Worm (Caenorhabditis elegans) whole organism, L3 larva: ENCODE measurements around the gene zipt-2.2.
A peak's percentile ranks its signal among the peaks of the same experiment; 100 is the strongest.

Experiments
- R02D3.7 ChIP-seq: fragments of 150-350 bp; optimal IDR thresholded peaks from 2 replicates; lab custom pipeline; 2014; ENCODE audit warnings: missing biosample characterization, missing genetic modification characterization
- ZK546.5 ChIP-seq: sonication (generic microtip); optimal IDR thresholded peaks from 2 replicates; lab custom pipeline; 2017; ENCODE audit warnings: missing biosample characterization, missing genetic modification characterization
- aly-2 ChIP-seq: fragments of 150-350 bp; optimal IDR thresholded peaks from 2 replicates; lab custom pipeline; 2014; ENCODE audit warnings: missing biosample characterization, missing genetic modification characterization
- ama-1 ChIP-seq: fragments of 150-350 bp; optimal IDR thresholded peaks from 2 replicates; lab custom pipeline; 2018
- ceh-16 ChIP-seq: sonication (generic microtip); optimal IDR thresholded peaks from 2 replicates; lab custom pipeline; 2017; ENCODE audit warnings: missing biosample characterization, missing genetic modification characterization
- ceh-28 ChIP-seq: fragments of 150-350 bp; optimal IDR thresholded peaks from 2 replicates; lab custom pipeline; 2014; ENCODE audit warnings: missing biosample characterization, missing genetic modification reagents, missing genetic modification characterization
- ceh-82 ChIP-seq: fragments of 150-350 bp; optimal IDR thresholded peaks from 2 replicates; lab custom pipeline; 2014; ENCODE audit warnings: missing biosample characterization, missing genetic modification characterization
- daf-12 ChIP-seq: fragments of 150-350 bp; optimal IDR thresholded peaks from 2 replicates; lab custom pipeline; 2014; ENCODE audit warnings: missing biosample characterization, missing genetic modification reagents, missing genetic modification characterization
- egl-27 ChIP-seq: sonication (generic microtip); optimal IDR thresholded peaks from 4 replicates; lab custom pipeline; 2017; ENCODE audit warnings: missing biosample characterization, missing genetic modification reagents, missing genetic modification characterization
- egl-5 ChIP-seq: fragments of 150-350 bp; optimal IDR thresholded peaks from 2 replicates; lab custom pipeline; 2017; ENCODE audit warnings: missing biosample characterization, missing genetic modification reagents, missing genetic modification characterization, inconsistent platforms
- elt-1 ChIP-seq: fragments of 150-350 bp; optimal IDR thresholded peaks from 2 replicates; lab custom pipeline; 2014; ENCODE audit warnings: missing biosample characterization, missing genetic modification characterization
- elt-2 ChIP-seq: sonication (generic microtip); optimal IDR thresholded peaks from 2 replicates; lab custom pipeline; 2016; ENCODE audit warnings: missing genetic modification reagents, mild to moderate bottlenecking, missing genetic modification characterization, missing compliant biosample characterization
- elt-3 ChIP-seq, 3 experiments: fragments of 150-350 bp in 1 of 3; sonication (generic microtip) in 2 of 3; optimal IDR thresholded peaks; 2 replicates in 2 of 3; 4 replicates in 1 of 3; lab custom pipeline; 2014 to 2017; ENCODE audit warnings: missing biosample characterization in 3 of 3, missing genetic modification characterization in 3 of 3
- eor-1 ChIP-seq, 2 experiments: fragments of 150-350 bp; optimal IDR thresholded peaks; 2 replicates each; lab custom pipeline; 2014 to 2018; ENCODE audit warnings: missing biosample characterization in 2 of 2, missing genetic modification characterization in 2 of 2
- hmg-11 ChIP-seq: sonication (generic microtip); optimal IDR thresholded peaks from 2 replicates; lab custom pipeline; 2016; ENCODE audit warnings: missing genetic modification characterization, missing compliant biosample characterization
- lin-15B ChIP-seq: fragments of 150-350 bp; optimal IDR thresholded peaks from 2 replicates; lab custom pipeline; 2014; ENCODE audit warnings: missing biosample characterization, missing genetic modification characterization
- lin-39 ChIP-seq: fragments of 150-350 bp; optimal IDR thresholded peaks from 2 replicates; lab custom pipeline; 2018; ENCODE audit warnings: missing biosample characterization, missing genetic modification reagents, missing genetic modification characterization
- lsy-12 ChIP-seq: sonication (generic microtip); optimal IDR thresholded peaks from 2 replicates; lab custom pipeline; 2016; ENCODE audit warnings: mild to moderate bottlenecking, missing genetic modification characterization, missing compliant biosample characterization
- mdl-1 ChIP-seq: fragments of 150-350 bp; optimal IDR thresholded peaks from 2 replicates; lab custom pipeline; 2014; ENCODE audit warnings: missing biosample characterization, missing genetic modification characterization
- nfya-1 ChIP-seq: sonication (generic microtip); optimal IDR thresholded peaks from 2 replicates; lab custom pipeline; 2017; ENCODE audit warnings: missing genetic modification characterization, mild to moderate bottlenecking, missing compliant biosample characterization, antibody characterized with exemption, moderate library complexity; ENCODE audit not compliant: insufficient read depth
- nhr-11 ChIP-seq: fragments of 150-350 bp; optimal IDR thresholded peaks from 2 replicates; lab custom pipeline; 2014; ENCODE audit warnings: missing biosample characterization, missing genetic modification characterization
- nhr-12 ChIP-seq: fragments of 150-350 bp; optimal IDR thresholded peaks from 2 replicates; lab custom pipeline; 2014; ENCODE audit warnings: missing biosample characterization, missing genetic modification characterization
- nhr-23 ChIP-seq: fragments of 150-350 bp; optimal IDR thresholded peaks from 2 replicates; lab custom pipeline; 2014; ENCODE audit warnings: missing biosample characterization, missing genetic modification reagents, missing genetic modification characterization
- nhr-237 ChIP-seq: fragments of 150-350 bp; optimal IDR thresholded peaks from 2 replicates; lab custom pipeline; 2014; ENCODE audit warnings: missing biosample characterization, missing genetic modification characterization
- nhr-25 ChIP-seq: sonication (generic microtip); optimal IDR thresholded peaks from 2 replicates; lab custom pipeline; 2017; ENCODE audit warnings: missing biosample characterization, missing genetic modification characterization
- nhr-28 ChIP-seq: fragments of 150-350 bp; optimal IDR thresholded peaks from 2 replicates; lab custom pipeline; 2014; ENCODE audit warnings: missing biosample characterization, missing genetic modification characterization
- nhr-67 ChIP-seq: fragments of 150-350 bp; optimal IDR thresholded peaks from 2 replicates; lab custom pipeline; 2014; ENCODE audit warnings: missing biosample characterization, missing genetic modification characterization
- nhr-76 ChIP-seq: fragments of 150-350 bp; sonication (generic microtip); optimal IDR thresholded peaks from 5 replicates; lab custom pipeline; 2014; ENCODE audit warnings: missing biosample characterization, missing genetic modification characterization
- nhr-77 ChIP-seq: fragments of 150-350 bp; optimal IDR thresholded peaks from 2 replicates; lab custom pipeline; 2014; ENCODE audit warnings: missing biosample characterization, missing genetic modification characterization
- pha-4 ChIP-seq: fragments of 150-350 bp; optimal IDR thresholded peaks from 2 replicates; lab custom pipeline; 2014; ENCODE audit warnings: missing biosample characterization, missing genetic modification reagents, missing genetic modification characterization
- pqm-1 ChIP-seq: fragments of 150-350 bp; optimal IDR thresholded peaks from 2 replicates; lab custom pipeline; 2017; ENCODE audit warnings: missing biosample characterization, missing genetic modification characterization, inconsistent platforms
- sea-2 ChIP-seq: fragments of 150-350 bp; sonication (generic microtip); optimal IDR thresholded peaks from 4 replicates; lab custom pipeline; 2014; ENCODE audit warnings: missing biosample characterization, missing genetic modification reagents, missing genetic modification characterization
- skn-1 ChIP-seq: fragments of 150-350 bp; optimal IDR thresholded peaks from 2 replicates; lab custom pipeline; 2014; ENCODE audit warnings: missing biosample characterization, missing genetic modification characterization
- snpc-4 ChIP-seq: fragments of 150-350 bp; optimal IDR thresholded peaks from 2 replicates; lab custom pipeline; 2014; ENCODE audit warnings: missing biosample characterization, missing genetic modification characterization
- tbx-2 ChIP-seq: sonication (generic microtip); optimal IDR thresholded peaks from 2 replicates; lab custom pipeline; 2016; ENCODE audit warnings: mild to moderate bottlenecking, missing genetic modification characterization, missing compliant biosample characterization
- unc-62 ChIP-seq: fragments of 150-350 bp; sonication (generic microtip); optimal IDR thresholded peaks from 4 replicates; lab custom pipeline; 2014; ENCODE audit warnings: missing biosample characterization, missing genetic modification reagents, missing genetic modification characterization
- ztf-11 ChIP-seq: fragments of 150-350 bp; optimal IDR thresholded peaks from 2 replicates; lab custom pipeline; 2014; ENCODE audit warnings: missing biosample characterization, missing genetic modification characterization
- ztf-4 ChIP-seq: fragments of 150-350 bp; optimal IDR thresholded peaks from 2 replicates; lab custom pipeline; 2014; ENCODE audit warnings: missing biosample characterization, missing genetic modification characterization

The zipt-2.2 gene

DNA sequence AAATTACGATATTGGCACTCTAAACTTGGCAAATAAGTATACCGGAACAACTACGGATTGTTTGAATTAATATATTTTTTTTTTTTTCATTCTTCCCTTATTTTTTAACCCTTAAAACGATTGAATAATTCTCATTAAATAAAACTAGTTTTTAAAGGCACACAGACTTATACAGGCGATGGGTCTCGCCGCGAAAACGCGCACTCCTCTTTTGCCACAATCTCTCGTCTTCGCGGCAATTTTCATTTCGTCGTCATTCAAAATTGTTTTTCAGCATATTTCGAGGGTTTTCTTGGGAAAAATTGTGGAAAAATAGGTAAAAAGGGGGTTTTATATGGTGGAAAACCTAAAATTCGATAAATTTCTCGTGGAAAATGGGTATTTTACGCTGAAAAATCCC lies 12.2 kb upstream of the zipt-2.2 start:
- TF ChIP-seq elt-3 (tag; optimal IDR thresholded peaks at IDR 0.05; lab: Kevin White, UChicago) (no peak), lin-39 (peak; percentile 31), ztf-4 (tag; lab: Kevin White, UChicago) (no peak), ceh-16 (tag; lab: Kevin White, UChicago) (no peak), unc-62 (GFP tag; lab: Kevin White, UChicago) (no peak), pha-4 (tag; lab: Kevin White, UChicago) (peak; percentile 71), ZK546.5 (no peak), eor-1 (tag; optimal IDR thresholded peaks at IDR 0.05; lab: Kevin White, UChicago) (no peak), mdl-1 (no peak), ceh-82 (tag; lab: Kevin White, UChicago) (no peak), snpc-4 (tag; lab: Kevin White, UChicago) (no peak), nhr-23 (tag; lab: Kevin White, UChicago) (peak; percentile 58), nfya-1 (tag; lab: Kevin White, UChicago) (no peak), hmg-11 (tag; lab: Kevin White, UChicago) (peak; percentile 36), sea-2 (GFP tag; lab: Kevin White, UChicago) (no peak), R02D3.7 (tag; lab: Kevin White, UChicago) (no peak), egl-27 (tag; lab: Kevin White, UChicago) (no peak), elt-2 (tag; lab: Kevin White, UChicago) (peak; percentile 33), ztf-11 (tag; lab: Kevin White, UChicago) (no peak), lin-15B (tag; lab: Kevin White, UChicago) (peak; percentile 55), skn-1 (tag; lab: Kevin White, UChicago) (no peak), nhr-67 (tag; lab: Kevin White, UChicago) (no peak), daf-12 (tag; lab: Kevin White, UChicago) (no peak), nhr-25 (tag; lab: Kevin White, UChicago) (peak; percentile 62), egl-5 (peak; percentile 70), nhr-12 (tag; lab: Kevin White, UChicago) (no peak), nhr-77 (tag; lab: Kevin White, UChicago) (no peak), nhr-11 (tag; lab: Kevin White, UChicago) (no peak)
- TF ChIP-seq, all 47 proteins: peak for 8

DNA sequence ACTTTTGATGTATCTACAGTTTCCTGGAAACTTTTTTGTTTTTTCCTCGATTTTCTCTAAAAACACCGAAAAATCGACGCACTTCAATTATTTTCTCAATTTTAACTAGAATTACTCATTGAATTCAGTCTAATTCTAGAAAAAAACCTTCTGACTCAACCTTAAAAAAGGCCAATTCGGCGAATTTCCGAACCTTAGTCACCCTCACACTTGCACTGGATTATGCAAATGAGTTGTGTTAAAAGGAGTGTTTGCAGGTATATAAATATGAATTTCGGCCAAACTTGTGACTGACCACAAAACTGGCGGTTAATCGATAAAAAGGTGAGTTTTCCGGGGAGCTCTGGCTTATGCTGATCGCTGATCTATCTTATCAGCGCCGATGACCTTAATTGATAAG lies 11.3 kb upstream of the zipt-2.2 start, which contains the start of gene ttr-20:
Gene ttr-20 (plus strand): TSS at position 301 of the 400 bp plus-strand sequence.
- TF ChIP-seq elt-2 (tag; lab: Kevin White, UChicago) (no peak), pha-4 (tag; lab: Kevin White, UChicago) (no peak), ZK546.5 (no peak)

DNA sequence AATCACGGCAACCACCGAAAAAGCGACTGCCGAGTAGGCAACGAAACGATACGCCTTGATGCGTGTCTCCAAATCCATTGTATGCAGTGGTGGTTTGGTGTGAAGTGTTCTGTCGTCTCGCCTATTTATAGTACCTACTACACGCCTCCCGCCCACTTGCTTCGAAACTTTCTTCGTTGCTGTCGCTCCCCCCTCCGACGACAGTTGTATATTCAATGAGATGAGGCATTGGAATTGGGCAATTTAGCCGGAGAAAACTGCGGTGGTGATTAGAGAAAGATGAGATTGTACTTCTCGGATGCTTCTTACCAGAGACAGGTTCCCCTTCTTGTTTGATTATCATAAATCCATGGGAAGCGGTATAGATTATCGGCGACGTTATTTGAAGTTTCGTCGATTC lies 9.3 kb upstream of the zipt-2.2 start, which contains the start of gene col-34:
Gene col-34 (minus strand): TSS at position 101 of the 400 bp plus-strand sequence.
- TF ChIP-seq egl-5 (peak; percentile 15), pha-4 (tag; lab: Kevin White, UChicago) (no peak)

DNA sequence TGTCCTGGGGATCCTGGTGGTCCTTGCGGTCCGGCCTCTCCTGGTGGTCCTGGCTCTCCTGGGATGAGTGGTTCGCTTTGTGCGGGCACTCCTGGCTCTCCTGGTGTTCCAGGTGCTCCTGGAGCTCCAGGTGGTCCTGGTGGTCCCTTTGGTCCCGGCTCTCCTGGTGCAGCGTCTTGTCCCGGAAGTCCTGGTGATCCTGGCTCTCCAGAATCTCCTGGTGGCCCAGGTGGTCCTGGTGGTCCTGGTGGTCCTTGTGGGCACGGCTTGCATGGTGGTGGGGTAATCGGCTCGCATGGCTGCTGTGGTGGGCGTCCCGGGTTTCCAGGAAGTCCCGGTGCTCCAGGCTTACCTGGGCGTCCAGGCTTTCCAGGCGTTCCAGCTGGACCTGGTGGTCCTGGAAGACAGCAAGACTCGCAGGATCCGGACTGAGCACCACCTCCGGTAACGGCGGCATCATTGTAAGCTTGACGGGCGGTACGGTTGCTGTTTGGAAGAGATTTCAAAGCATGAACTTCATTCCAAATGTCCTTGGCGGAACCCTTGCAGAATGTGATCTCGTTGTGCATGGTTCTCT lies 8.8 kb upstream of the zipt-2.2 start:
- no peak for TF ChIP-seq elt-3 (tag; optimal IDR thresholded peaks at IDR 0.05; lab: Kevin White, UChicago)
- TF ChIP-seq nhr-12 (tag; lab: Kevin White, UChicago): no peak
- TF ChIP-seq ztf-11 (tag; lab: Kevin White, UChicago): no peak
- no peak for TF ChIP-seq nhr-28
- no peak for TF ChIP-seq lsy-12 (tag; lab: Kevin White, UChicago)
- TF ChIP-seq lin-39: no peak
- no peak for TF ChIP-seq nhr-237
- TF ChIP-seq aly-2 (tag; lab: Kevin White, UChicago): no peak
- no peak for TF ChIP-seq pha-4 (tag; lab: Kevin White, UChicago)
- no peak for TF ChIP-seq daf-12 (tag; lab: Kevin White, UChicago)
- no peak for TF ChIP-seq mdl-1
- no peak for TF ChIP-seq nhr-25 (tag; lab: Kevin White, UChicago)
- no peak for TF ChIP-seq nhr-11 (tag; lab: Kevin White, UChicago)
- TF ChIP-seq, all 47 proteins: peak for 0

DNA sequence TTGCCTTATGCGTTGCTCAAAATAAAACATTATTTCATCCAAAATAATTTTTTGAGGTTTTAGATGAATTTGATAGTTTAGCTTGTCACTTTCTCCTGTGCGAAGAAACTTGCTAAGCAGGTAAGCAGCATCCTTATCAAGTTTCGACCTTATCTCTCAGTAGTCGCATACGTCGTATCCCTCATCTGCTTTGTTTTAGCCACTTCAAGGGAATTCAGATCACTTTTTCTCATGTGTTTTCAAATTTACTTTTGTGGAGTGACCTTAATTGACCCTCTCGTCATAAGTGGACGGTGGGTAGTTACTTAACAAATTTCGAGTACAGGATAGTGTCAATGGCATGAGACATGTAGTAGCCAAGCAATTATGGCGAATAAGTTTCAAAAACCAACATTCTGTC lies 1.5 kb upstream of the zipt-2.2 start:
- TF ChIP-seq elt-1 (tag; lab: Kevin White, UChicago) (no peak), nhr-77 (tag; lab: Kevin White, UChicago) (peak; percentile 55), nhr-76 (tag; lab: Kevin White, UChicago) (no peak), pqm-1 (tag; lab: Kevin White, UChicago) (no peak), lin-15B (tag; lab: Kevin White, UChicago) (no peak), nhr-67 (tag; lab: Kevin White, UChicago) (no peak), nhr-237 (no peak), nhr-28 (no peak), nfya-1 (tag; lab: Kevin White, UChicago) (peak; percentile 18), nhr-25 (tag; lab: Kevin White, UChicago) (peak; percentile 68), ama-1 (peak; percentile 90), nhr-23 (tag; lab: Kevin White, UChicago) (no peak), tbx-2 (tag; lab: Kevin White, UChicago) (peak; percentile 46), nhr-12 (tag; lab: Kevin White, UChicago) (no peak), skn-1 (tag; lab: Kevin White, UChicago) (no peak), ceh-28 (tag; lab: Kevin White, UChicago) (no peak), egl-27 (tag; lab: Kevin White, UChicago) (no peak), lsy-12 (tag; lab: Kevin White, UChicago) (no peak), elt-3 (tag; optimal IDR thresholded peaks at IDR 0.05; lab: Kevin White, UChicago) (peak in 1 of 3 experiments; percentile 93)
